Worm (Caenorhabditis elegans): ENCODE data around the gene nlp-76.

The nlp-76 gene

DNA sequence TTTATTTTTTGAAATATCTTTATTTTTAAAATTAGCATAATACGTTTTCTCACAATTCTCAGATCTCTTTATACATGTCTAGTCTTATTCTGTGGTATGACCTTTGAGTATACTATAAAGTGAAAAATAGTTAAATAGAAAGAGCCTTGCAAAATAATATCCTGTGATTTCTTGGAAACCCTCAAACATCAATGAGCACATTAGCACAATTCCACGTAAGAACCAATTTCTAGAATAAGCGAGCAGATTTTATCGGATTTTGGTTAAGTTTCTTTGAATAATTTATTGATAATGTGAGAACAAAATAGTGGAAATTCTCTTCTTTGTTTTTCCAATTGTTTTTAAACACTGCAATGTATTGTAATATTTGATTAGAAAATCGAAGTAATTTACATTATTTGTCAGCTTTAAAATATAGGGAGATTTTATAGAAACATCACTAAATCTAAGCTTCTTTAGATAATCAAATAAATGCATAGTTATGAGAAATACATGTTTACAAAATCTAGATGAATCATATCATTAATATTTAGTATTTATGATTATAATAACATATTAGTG is 5.3 kb upstream of the nlp-76 start:
- TF ChIP-seq nhr-11 (tag; optimal IDR thresholded peaks at IDR 0.05), result peak; percentile 41
- no peak for TF ChIP-seq ztf-4 (tag; optimal IDR thresholded peaks at IDR 0.05)

DNA sequence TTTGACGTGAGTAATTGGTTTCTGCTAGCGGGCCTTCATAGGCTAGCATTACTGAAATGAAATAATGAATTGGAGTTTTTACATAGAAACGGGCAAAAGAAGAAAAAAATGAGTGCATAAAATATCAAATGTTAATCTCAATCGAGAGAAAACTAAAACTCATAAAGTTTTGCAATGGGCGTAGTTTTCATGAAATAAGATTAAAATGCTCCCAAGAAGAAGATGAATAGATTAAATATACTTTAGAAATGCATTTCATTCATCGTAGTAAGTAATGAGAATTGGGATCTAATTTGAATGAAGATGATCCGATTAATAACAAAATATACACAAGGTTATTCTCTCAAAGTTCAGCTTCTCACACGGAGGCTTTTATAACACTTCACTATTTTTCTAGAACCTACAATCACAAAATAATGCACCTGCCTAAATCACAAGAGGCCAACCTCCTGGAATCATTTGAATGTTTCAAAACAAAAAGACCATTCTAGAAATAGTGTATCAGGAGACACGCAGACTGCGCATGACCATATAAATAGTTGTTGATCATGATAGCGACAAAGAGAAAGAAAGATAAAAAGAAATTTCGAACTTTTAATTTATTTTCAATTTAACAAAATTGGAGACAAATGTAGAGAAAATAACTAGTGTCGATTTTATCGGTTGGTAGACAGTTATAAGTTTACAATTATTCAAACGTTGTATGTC is 4.3 kb upstream of the nlp-76 start, which contains the start of gene nhr-17:
Gene nhr-17, minus strand, starts transcription at position 51 of the 708 bp plus-strand sequence.
- TF ChIP-seq elt-2 (tag; optimal IDR thresholded peaks at IDR 0.05) (peak; percentile 43), pha-4 (tag; optimal IDR thresholded peaks at IDR 0.05) (peak; percentile 49), nhr-25 (tag; optimal IDR thresholded peaks at IDR 0.05) (peak; percentile 20), nfya-1 (tag; optimal IDR thresholded peaks at IDR 0.05; ENCODE audit: insufficient read depth) (peak; percentile 14), ceh-28 (tag; optimal IDR thresholded peaks at IDR 0.05) (no peak)

DNA sequence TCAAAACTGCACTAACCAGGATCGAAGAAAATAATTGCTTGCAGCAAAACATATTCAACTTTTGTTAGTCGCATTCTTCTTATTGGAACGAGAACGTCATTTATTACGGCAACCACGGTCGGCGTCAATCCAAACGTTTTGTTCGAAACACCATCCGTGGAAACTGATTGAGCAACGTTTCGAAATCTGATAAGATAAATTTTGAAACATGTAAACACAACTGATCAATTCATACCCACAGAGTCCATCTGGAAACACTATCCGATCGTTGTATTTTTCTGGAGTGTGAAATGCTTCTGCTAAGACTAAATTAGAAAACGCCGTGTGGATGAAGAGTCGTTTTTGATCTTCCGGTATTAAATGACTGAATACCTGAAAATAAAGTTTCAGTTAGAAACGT is 2.1 kb upstream of the nlp-76 start:
- TF ChIP-seq jun-1 (tag; optimal IDR thresholded peaks at IDR 0.05) (no peak), ama-1 (optimal IDR thresholded peaks at IDR 0.05) (peak; percentile 82), egl-5 (tag; optimal IDR thresholded peaks at IDR 0.05) (no peak)

DNA sequence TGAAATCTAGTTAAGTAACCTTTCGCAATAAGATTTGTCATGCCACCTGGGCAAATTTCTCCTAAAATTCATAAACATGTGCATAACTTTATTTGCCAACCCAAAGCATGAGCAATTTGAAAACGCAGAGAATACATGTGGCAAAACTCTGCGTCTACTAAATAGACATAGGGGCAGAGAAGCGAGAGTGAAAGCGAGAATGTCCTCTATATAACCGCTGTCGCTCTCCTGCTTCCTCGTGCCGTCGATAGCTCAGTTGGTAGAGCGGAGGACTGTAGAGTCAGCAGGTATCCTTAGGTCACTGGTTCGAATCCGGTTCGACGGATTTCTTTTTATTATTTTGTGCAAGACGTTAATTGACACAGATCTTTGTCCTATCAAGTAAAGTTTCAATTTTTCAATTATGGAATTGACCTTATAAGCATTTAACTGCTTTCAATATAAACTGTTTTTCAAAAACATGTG is 1.3 kb upstream of the nlp-76 start:
- no peak for TF ChIP-seq ztf-11 (tag; optimal IDR thresholded peaks at IDR 0.05)
- TF ChIP-seq ceh-9 (tag; optimal IDR thresholded peaks at IDR 0.05), result no peak
- TF ChIP-seq pqm-1 (tag; optimal IDR thresholded peaks at IDR 0.05), result peak; percentile 62
- peak; percentile 31 for TF ChIP-seq nhr-77 (tag; optimal IDR thresholded peaks at IDR 0.05)
- peak; percentile 33 for TF ChIP-seq R02D3.7 (tag; optimal IDR thresholded peaks at IDR 0.05)
- TF ChIP-seq nhr-23 (tag; optimal IDR thresholded peaks at IDR 0.05), result peak; percentile 32
- no peak for TF ChIP-seq nhr-237 (tag; optimal IDR thresholded peaks at IDR 0.05)
- TF ChIP-seq ztf-4 (tag; optimal IDR thresholded peaks at IDR 0.05), result no peak
- no peak for TF ChIP-seq nhr-12 (tag; optimal IDR thresholded peaks at IDR 0.05)
- TF ChIP-seq elt-2 (tag; optimal IDR thresholded peaks at IDR 0.05), result peak; percentile 54
- TF ChIP-seq ceh-28 (tag; optimal IDR thresholded peaks at IDR 0.05), result peak; percentile 33
- TF ChIP-seq mml-1 (tag; optimal IDR thresholded peaks at IDR 0.05), result no peak
- TF ChIP-seq unc-39 (tag; optimal IDR thresholded peaks at IDR 0.05), result no peak
- peak; percentile 56 for TF ChIP-seq lin-39 (tag; optimal IDR thresholded peaks at IDR 0.05)
- TF ChIP-seq ceh-82 (tag; optimal IDR thresholded peaks at IDR 0.05), result peak; percentile 39
- no peak for TF ChIP-seq mdl-1 (tag; optimal IDR thresholded peaks at IDR 0.05)
- no peak for TF ChIP-seq unc-62 (GFP tag; optimal IDR thresholded peaks at IDR 0.05)
- TF ChIP-seq lin-15B (tag; optimal IDR thresholded peaks at IDR 0.05), result no peak
- TF ChIP-seq nhr-28 (tag; optimal IDR thresholded peaks at IDR 0.05), result no peak
- TF ChIP-seq zag-1 (tag; optimal IDR thresholded peaks at IDR 0.05), result no peak
- peak; percentile 98 for TF ChIP-seq hmg-11 (tag; optimal IDR thresholded peaks at IDR 0.05)
- TF ChIP-seq skn-1 (tag; optimal IDR thresholded peaks at IDR 0.05), result peak; percentile 43
- TF ChIP-seq fkh-10 (GFP tag; optimal IDR thresholded peaks at IDR 0.05), result no peak
- no peak for TF ChIP-seq ZK546.5 (tag; optimal IDR thresholded peaks at IDR 0.05)
- peak; percentile 98 for TF ChIP-seq lsy-12 (tag; optimal IDR thresholded peaks at IDR 0.05)
- TF ChIP-seq nhr-43 (tag; optimal IDR thresholded peaks at IDR 0.05; ENCODE audit: poor library complexity, severe bottlenecking), result peak; percentile 77
- no peak for TF ChIP-seq elt-3 (tag; optimal IDR thresholded peaks at IDR 0.05)
- TF ChIP-seq daf-12 (tag; optimal IDR thresholded peaks at IDR 0.05), result no peak
- TF ChIP-seq sea-2 (GFP tag; optimal IDR thresholded peaks at IDR 0.05), result no peak
- TF ChIP-seq tbx-2 (tag; optimal IDR thresholded peaks at IDR 0.05), result peak; percentile 73
- TF ChIP-seq elt-1 (tag; optimal IDR thresholded peaks at IDR 0.05), result no peak
- TF ChIP-seq snpc-4 (tag; optimal IDR thresholded peaks at IDR 0.05), result no peak
- peak; percentile 98 for TF ChIP-seq ama-1 (optimal IDR thresholded peaks at IDR 0.05)
- peak; percentile 70 for TF ChIP-seq nfya-1 (tag; optimal IDR thresholded peaks at IDR 0.05; ENCODE audit: insufficient read depth)
- peak; percentile 71 for TF ChIP-seq pha-4 (tag; optimal IDR thresholded peaks at IDR 0.05)
- no peak for TF ChIP-seq egl-5 (tag; optimal IDR thresholded peaks at IDR 0.05)
- TF ChIP-seq nhr-11 (tag; optimal IDR thresholded peaks at IDR 0.05), result peak; percentile 13
- TF ChIP-seq fkh-2 (tag; optimal IDR thresholded peaks at IDR 0.05), result no peak
- TF ChIP-seq nhr-25 (tag; optimal IDR thresholded peaks at IDR 0.05), result peak; percentile 53
- TF ChIP-seq nhr-67 (tag; optimal IDR thresholded peaks at IDR 0.05), result no peak
- no peak for TF ChIP-seq eor-1 (tag; optimal IDR thresholded peaks at IDR 0.05)
- TF ChIP-seq fos-1 (tag; optimal IDR thresholded peaks at IDR 0.05), result no peak
- peak; percentile 56 for TF ChIP-seq egl-27 (tag; optimal IDR thresholded peaks at IDR 0.05)
- no peak for TF ChIP-seq jun-1 (tag; optimal IDR thresholded peaks at IDR 0.05)

Measured in whole organism, L3 larva.